Worm (Caenorhabditis elegans): ENCODE data around the gene fbxa-90.

- TF ChIP-seq jun-1 (tag; optimal IDR thresholded peaks at IDR 0.05) (peak; percentile 67), snpc-4 (tag; optimal IDR thresholded peaks at IDR 0.05) (peak; percentile 93)
Observed at ce11 chrV:16965655-16966054, 959 bp upstream of the fbxa-90 start, which contains the start of gene efl-1.
